Worm (Caenorhabditis elegans) whole organism, late embryonic: Measurements from ENCODE around the gene pigb-1.

ENCODE experiments used
- C08G9.2 ChIP-seq: sonication (generic microtip); optimal IDR thresholded peaks from 2 replicates; lab custom pipeline; 2016; ENCODE audit warnings: mild to moderate bottlenecking, missing genetic modification characterization, moderate library complexity, missing compliant biosample characterization
- F13H6.1 ChIP-seq: sonication (generic microtip); optimal IDR thresholded peaks from 2 replicates; lab custom pipeline; 2016; ENCODE audit warnings: missing genetic modification characterization, missing compliant biosample characterization
- K09A11.1 ChIP-seq: sonication (generic microtip); optimal IDR thresholded peaks from 2 replicates; lab custom pipeline; 2017; ENCODE audit warnings: antibody characterized with exemption, mild to moderate bottlenecking, missing genetic modification characterization, missing compliant biosample characterization; ENCODE audit not compliant: insufficient read depth
- ahr-1 ChIP-seq: sonication (generic microtip); optimal IDR thresholded peaks from 2 replicates; lab custom pipeline; 2016; ENCODE audit warnings: missing genetic modification characterization, missing compliant biosample characterization
- ama-1 ChIP-seq: fragments of 150-350 bp; optimal IDR thresholded peaks from 2 replicates; lab custom pipeline; 2014
- ceh-14 ChIP-seq: sonication (generic microtip); optimal IDR thresholded peaks from 2 replicates; lab custom pipeline; 2016; ENCODE audit warnings: missing genotype, missing genetic modification characterization, missing compliant biosample characterization
- ceh-18 ChIP-seq: sonication (generic microtip); optimal IDR thresholded peaks from 2 replicates; lab custom pipeline; 2016; ENCODE audit warnings: missing genetic modification characterization, missing compliant biosample characterization
- ceh-2 ChIP-seq: sonication (generic microtip); optimal IDR thresholded peaks from 2 replicates; lab custom pipeline; 2016; ENCODE audit warnings: missing genotype, missing genetic modification characterization, missing compliant biosample characterization
- ceh-22 ChIP-seq: sonication (generic microtip); optimal IDR thresholded peaks from 2 replicates; lab custom pipeline; 2017; ENCODE audit warnings: missing biosample characterization, missing genetic modification characterization
- ceh-31 ChIP-seq: sonication (generic microtip); optimal IDR thresholded peaks from 2 replicates; lab custom pipeline; 2016; ENCODE audit warnings: missing genetic modification characterization, missing compliant biosample characterization
- ceh-34 ChIP-seq: sonication (generic microtip); optimal IDR thresholded peaks from 2 replicates; lab custom pipeline; 2016; ENCODE audit warnings: mild to moderate bottlenecking, missing genetic modification characterization, missing compliant biosample characterization
- ceh-48 ChIP-seq: sonication (generic microtip); optimal IDR thresholded peaks from 2 replicates; lab custom pipeline; 2016; ENCODE audit warnings: missing genetic modification characterization, inconsistent platforms, missing compliant biosample characterization
- ceh-9 ChIP-seq: sonication (generic microtip); optimal IDR thresholded peaks from 2 replicates; lab custom pipeline; 2016; ENCODE audit warnings: mild to moderate bottlenecking, missing genetic modification characterization, inconsistent platforms, missing compliant biosample characterization
- che-1 ChIP-seq: sonication (generic microtip); optimal IDR thresholded peaks from 2 replicates; lab custom pipeline; 2016; ENCODE audit warnings: mild to moderate bottlenecking, missing genetic modification characterization, missing compliant biosample characterization
- elt-2 ChIP-seq: sonication (generic microtip); optimal IDR thresholded peaks from 2 replicates; lab custom pipeline; 2016; ENCODE audit warnings: missing genetic modification reagents, missing genetic modification characterization, missing compliant biosample characterization
- ets-4 ChIP-seq: sonication (generic microtip); optimal IDR thresholded peaks from 2 replicates; lab custom pipeline; 2016; ENCODE audit warnings: missing genetic modification characterization, missing compliant biosample characterization
- fkh-6 ChIP-seq: sonication (generic microtip); optimal IDR thresholded peaks from 2 replicates; lab custom pipeline; 2016; ENCODE audit warnings: missing genetic modification characterization, missing compliant biosample characterization
- hlh-13 ChIP-seq: fragments of 200-800 bp; sonication (Bioruptor generic); optimal IDR thresholded peaks from 2 replicates; lab custom pipeline; 2018; ENCODE audit warnings: mild to moderate bottlenecking, missing genetic modification characterization, missing compliant biosample characterization
- hlh-15 ChIP-seq: sonication (generic microtip); optimal IDR thresholded peaks from 2 replicates; lab custom pipeline; 2016; ENCODE audit warnings: missing genetic modification characterization, missing compliant biosample characterization
- hlh-6 ChIP-seq: sonication (generic microtip); optimal IDR thresholded peaks from 2 replicates; lab custom pipeline; 2016; ENCODE audit warnings: missing genotype, missing genetic modification characterization, missing compliant biosample characterization
- hlh-8 ChIP-seq: sonication (generic microtip); optimal IDR thresholded peaks from 2 replicates; lab custom pipeline; 2016; ENCODE audit warnings: missing genotype, missing genetic modification characterization, missing compliant biosample characterization
- lim-6 ChIP-seq: sonication (generic microtip); optimal IDR thresholded peaks from 2 replicates; lab custom pipeline; 2016; ENCODE audit warnings: missing genetic modification characterization, missing compliant biosample characterization
- lin-11 ChIP-seq: fragments of 200-800 bp; sonication (Bioruptor generic); optimal IDR thresholded peaks from 2 replicates; lab custom pipeline; 2018; ENCODE audit warnings: mild to moderate bottlenecking, missing genetic modification characterization, missing compliant biosample characterization
- madf-2 ChIP-seq: sonication (generic microtip); optimal IDR thresholded peaks from 2 replicates; lab custom pipeline; 2017; ENCODE audit warnings: missing genetic modification characterization, missing compliant biosample characterization
- nfya-1 ChIP-seq: sonication (generic microtip); optimal IDR thresholded peaks from 2 replicates; lab custom pipeline; 2017; ENCODE audit warnings: missing genetic modification characterization, mild to moderate bottlenecking, missing compliant biosample characterization, antibody characterized with exemption, moderate library complexity
- nhr-232 ChIP-seq: sonication (generic microtip); optimal IDR thresholded peaks from 2 replicates; lab custom pipeline; 2016; ENCODE audit warnings: missing genetic modification characterization, missing compliant biosample characterization
- odd-2 ChIP-seq: sonication (generic microtip); optimal IDR thresholded peaks from 2 replicates; lab custom pipeline; 2017; ENCODE audit warnings: antibody characterized with exemption, mild to moderate bottlenecking, missing genetic modification characterization, missing compliant biosample characterization
- pag-3 ChIP-seq: sonication (generic microtip); optimal IDR thresholded peaks from 2 replicates; lab custom pipeline; 2016; ENCODE audit warnings: missing compliant biosample characterization, missing genetic modification characterization, borderline replicate concordance
- pax-1 ChIP-seq: fragments of 150-350 bp; optimal IDR thresholded peaks from 2 replicates; lab custom pipeline; 2014; ENCODE audit warnings: missing biosample characterization, missing genetic modification characterization
- pqm-1 ChIP-seq: sonication (generic microtip); optimal IDR thresholded peaks from 2 replicates; lab custom pipeline; 2016; ENCODE audit warnings: missing genetic modification characterization, missing compliant biosample characterization
- pros-1 ChIP-seq: fragments of 150-350 bp; optimal IDR thresholded peaks from 2 replicates; lab custom pipeline; 2014; ENCODE audit warnings: missing biosample characterization, missing genetic modification reagents, missing genetic modification characterization
- sox-2 ChIP-seq: fragments of 200-800 bp; sonication (Bioruptor generic); IDR thresholded peaks from 2 replicates; pipeline ENCODE4 v1.3.6; 2022; ENCODE audit warnings: missing genetic modification reagents, missing genetic modification characterization, missing compliant biosample characterization
- sox-4 ChIP-seq: sonication (generic microtip); optimal IDR thresholded peaks from 2 replicates; lab custom pipeline; 2017; ENCODE audit warnings: mild to moderate bottlenecking, missing genetic modification characterization, inconsistent platforms, missing compliant biosample characterization
- syd-9 ChIP-seq: sonication (generic microtip); optimal IDR thresholded peaks from 2 replicates; lab custom pipeline; 2016; ENCODE audit warnings: mild to moderate bottlenecking, missing genetic modification characterization, moderate library complexity, missing compliant biosample characterization
- tbx-2 ChIP-seq: sonication (generic microtip); optimal IDR thresholded peaks from 2 replicates; lab custom pipeline; 2016; ENCODE audit warnings: missing genetic modification characterization, missing compliant biosample characterization
- tbx-7 ChIP-seq: sonication (generic microtip); optimal IDR thresholded peaks from 2 replicates; lab custom pipeline; 2016; ENCODE audit warnings: missing genotype, missing genetic modification characterization, missing compliant biosample characterization
- unc-42 ChIP-seq: sonication (generic microtip); optimal IDR thresholded peaks from 2 replicates; lab custom pipeline; 2016; ENCODE audit warnings: missing genotype, missing genetic modification characterization, missing compliant biosample characterization
- unc-55 ChIP-seq: sonication (generic microtip); optimal IDR thresholded peaks from 2 replicates; lab custom pipeline; 2017; ENCODE audit warnings: missing biosample characterization, missing genetic modification reagents, missing genetic modification characterization
- zip-5 ChIP-seq: sonication (generic microtip); optimal IDR thresholded peaks from 2 replicates; lab custom pipeline; 2016; ENCODE audit warnings: missing genetic modification characterization, missing compliant biosample characterization
- ztf-16 ChIP-seq: sonication (generic microtip); optimal IDR thresholded peaks from 2 replicates; lab custom pipeline; 2017; ENCODE audit warnings: missing genetic modification characterization, missing compliant biosample characterization

The pigb-1 gene

DNA sequence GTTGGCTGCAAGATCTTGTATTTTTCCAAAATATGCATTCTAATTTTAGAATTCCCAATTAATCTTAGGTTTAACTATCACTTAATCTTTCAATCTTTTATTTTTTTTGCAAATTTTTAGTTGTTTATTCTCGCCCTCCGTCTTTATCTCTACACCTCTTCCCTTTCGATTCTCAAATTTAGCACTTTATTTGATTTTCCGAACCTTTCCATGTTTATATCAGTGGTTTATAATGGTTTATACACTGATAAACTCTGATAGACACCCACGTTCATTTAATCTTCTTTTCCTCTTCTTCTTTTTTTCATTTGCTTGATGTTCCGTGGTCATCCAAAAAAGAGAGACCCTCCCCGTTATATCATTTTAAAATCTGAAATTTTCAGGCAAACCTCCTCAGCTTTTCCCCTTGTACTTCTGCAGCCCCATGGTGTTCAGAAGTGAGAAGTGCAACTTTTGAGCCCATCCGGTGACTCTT lies 29.5 kb upstream of the pigb-1 start, which contains the start of the genes nsy-1 and F59A6.13:
Gene nsy-1, plus strand, starts transcription at position 377 of the 475 bp plus-strand sequence.
Gene F59A6.13, plus strand, starts transcription at position 425 of the 475 bp plus-strand sequence.
- TF ChIP-seq ztf-16 (tag; lab: Kevin White, UChicago) (no peak), hlh-8 (tag; lab: Kevin White, UChicago) (no peak), ceh-22 (tag; lab: Kevin White, UChicago) (no peak), sox-2 (GFP tag; lab: Robert Waterston, UW) (no peak), syd-9 (no peak)

DNA sequence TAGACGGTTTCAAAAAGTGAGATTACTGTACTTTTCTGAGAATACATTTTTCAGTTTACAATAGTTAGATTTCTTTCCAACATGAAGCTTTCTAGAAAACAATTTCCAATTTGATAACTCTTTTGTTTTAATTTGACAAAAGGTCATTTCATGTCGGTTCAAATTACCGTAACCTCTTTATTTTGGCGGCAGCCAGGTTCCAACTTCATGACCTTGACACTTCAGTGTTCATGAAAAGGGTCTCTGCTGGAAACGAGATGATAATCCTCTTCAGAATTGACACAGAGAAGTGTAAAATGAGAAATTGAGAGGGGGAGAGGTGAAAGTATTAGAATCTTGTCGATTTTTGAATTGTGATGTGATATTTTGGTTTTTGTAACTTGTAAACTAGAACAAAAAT lies 28.6 kb upstream of the pigb-1 start:
- TF ChIP-seq ceh-9 (tag; lab: Kevin White, UChicago): no peak
- no peak for TF ChIP-seq nhr-232 (tag; lab: Kevin White, UChicago)
- no peak for TF ChIP-seq pqm-1 (tag; lab: Kevin White, UChicago)
- no peak for TF ChIP-seq lin-11 (tag; lab: Kevin White, UChicago)
- TF ChIP-seq ets-4 (tag; lab: Kevin White, UChicago): no peak
- no peak for TF ChIP-seq ceh-18
- no peak for TF ChIP-seq hlh-15 (tag; lab: Kevin White, UChicago)
- no peak for TF ChIP-seq che-1
- TF ChIP-seq zip-5: no peak
- TF ChIP-seq ceh-14: no peak
- TF ChIP-seq pag-3 (tag; lab: Kevin White, UChicago): no peak
- no peak for TF ChIP-seq ahr-1
- TF ChIP-seq K09A11.1: no peak
- TF ChIP-seq hlh-13 (GFP tag; lab: Kevin White, UChicago): no peak
- TF ChIP-seq ama-1 (lab: Kevin White, UChicago): no peak
- TF ChIP-seq unc-55: no peak
- TF ChIP-seq tbx-7 (tag; lab: Kevin White, UChicago): no peak
- TF ChIP-seq F13H6.1 (tag; lab: Kevin White, UChicago): no peak

DNA sequence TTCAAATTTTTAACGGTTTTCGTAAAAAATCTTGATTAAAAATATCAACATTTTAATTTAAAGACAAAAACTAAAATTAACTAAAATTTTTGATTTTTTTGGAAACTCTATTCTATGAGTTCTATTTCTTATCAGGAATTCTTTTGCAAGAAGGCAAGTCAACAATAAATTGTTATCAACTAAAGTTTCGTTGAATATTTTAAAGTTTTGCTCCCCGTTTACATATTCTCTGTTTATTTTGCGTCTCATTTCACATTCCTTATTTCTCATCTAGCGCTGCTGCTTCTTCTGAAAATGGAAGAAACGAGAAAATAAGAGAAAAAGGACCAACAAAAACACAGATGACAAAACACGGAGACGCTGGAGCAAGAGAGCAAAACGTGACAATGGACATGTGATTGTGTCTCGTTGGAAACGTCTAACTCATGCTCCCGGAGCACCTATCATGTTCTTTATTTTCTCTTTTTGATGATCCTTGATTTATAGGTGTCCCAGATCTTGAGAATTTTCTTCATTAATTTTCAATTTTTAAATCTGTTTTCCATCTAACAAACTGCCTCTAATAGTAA lies 27.7 kb upstream of the pigb-1 start:
- TF ChIP-seq zip-5 (no peak), elt-2 (tag; lab: Kevin White, UChicago) (peak; percentile 74)

DNA sequence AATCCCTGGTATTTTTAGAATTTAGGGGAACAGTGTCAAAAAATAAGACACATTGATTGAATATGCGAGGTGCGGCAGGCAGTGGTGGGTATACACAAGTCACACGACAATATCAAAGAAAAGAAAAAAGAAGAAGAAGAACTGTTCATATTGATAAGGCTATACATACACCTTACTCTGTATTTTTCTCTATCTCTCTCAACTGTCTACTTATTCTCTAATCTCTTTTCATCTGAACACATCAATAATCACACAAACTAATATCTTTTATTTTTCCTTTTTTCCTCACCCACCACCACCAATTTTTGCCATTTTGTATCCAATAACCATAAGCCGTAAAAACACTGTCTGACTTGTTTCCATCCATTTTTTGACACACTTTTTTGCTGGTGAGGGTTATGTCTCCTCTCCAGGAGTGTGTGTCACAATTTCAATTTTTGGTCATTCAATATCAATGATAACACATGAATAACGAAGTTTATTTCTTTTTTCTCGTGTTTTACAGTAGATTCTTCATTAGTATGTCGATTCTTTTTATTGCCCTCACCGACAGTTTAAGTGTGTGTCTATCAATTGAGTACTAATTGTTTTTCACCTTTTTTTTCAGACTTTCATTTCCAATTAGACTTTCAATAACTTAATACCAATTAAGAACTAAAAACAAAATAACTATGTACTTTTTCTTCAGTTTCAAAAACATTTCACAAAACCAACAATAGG lies 26.7 kb upstream of the pigb-1 start:
- TF ChIP-seq elt-2 (tag; lab: Kevin White, UChicago): peak; percentile 93
- TF ChIP-seq fkh-6 (tag; lab: Kevin White, UChicago): no peak
- no peak for TF ChIP-seq ceh-18
- TF ChIP-seq lim-6: no peak
- no peak for TF ChIP-seq ceh-2 (tag; lab: Kevin White, UChicago)
- no peak for TF ChIP-seq che-1

DNA sequence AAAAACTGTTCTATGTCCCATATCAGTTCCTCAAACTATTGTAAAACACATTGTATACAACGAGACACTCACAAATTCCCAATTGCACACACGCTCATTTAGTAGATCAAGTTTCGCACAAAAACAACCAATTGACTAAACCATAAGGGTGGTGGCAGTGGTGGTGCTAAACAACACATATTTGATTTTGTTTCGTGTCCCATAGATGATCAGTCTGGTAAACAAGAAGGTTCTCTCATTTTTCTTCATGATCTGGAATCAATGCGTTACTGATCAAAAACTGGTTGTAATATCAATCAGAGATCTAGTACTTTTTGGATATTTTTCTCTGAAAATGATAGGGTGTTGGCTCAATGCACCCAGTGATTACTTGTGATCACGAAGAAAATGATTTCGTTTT lies 25.7 kb upstream of the pigb-1 start:
- TF ChIP-seq pag-3 (tag; lab: Kevin White, UChicago) (no peak), unc-55 (no peak), pros-1 (tag; lab: Kevin White, UChicago) (no peak), pqm-1 (tag; lab: Kevin White, UChicago) (no peak)

DNA sequence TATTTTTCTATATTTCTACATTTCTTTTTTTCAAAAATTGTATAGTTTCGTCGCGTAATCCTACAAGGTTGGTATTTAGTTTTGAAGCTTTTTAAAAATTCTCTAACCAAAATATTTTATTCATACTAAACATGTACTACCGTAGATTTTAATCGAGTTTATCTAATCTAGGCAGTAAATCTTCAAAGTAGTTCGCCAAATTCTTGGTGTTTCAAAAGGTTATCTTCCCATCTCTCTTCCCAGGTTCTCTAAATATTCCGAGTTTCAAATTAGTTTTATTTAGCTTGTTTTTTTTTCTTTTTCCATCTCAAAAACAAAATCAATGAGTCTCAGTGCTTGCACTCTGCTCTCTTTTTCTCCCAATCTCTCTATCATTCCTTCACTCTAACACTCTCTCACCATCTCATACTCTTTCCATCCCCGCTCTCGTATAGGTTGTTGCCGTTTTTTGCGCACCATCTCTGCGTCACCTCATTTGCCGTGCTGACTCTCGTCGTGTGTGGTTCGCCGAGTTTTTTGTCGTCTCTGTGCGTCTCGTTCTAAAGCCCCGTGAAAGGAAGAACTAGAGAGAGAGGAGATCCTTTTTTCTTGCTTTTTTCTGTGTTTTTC lies 24.2 kb upstream of the pigb-1 start:
- TF ChIP-seq C08G9.2: peak; percentile 24
- no peak for TF ChIP-seq ceh-9 (tag; lab: Kevin White, UChicago)
- TF ChIP-seq ceh-31 (tag; lab: Kevin White, UChicago): peak; percentile 79
- TF ChIP-seq ceh-48 (tag; lab: Kevin White, UChicago): peak; percentile 55
- TF ChIP-seq odd-2: no peak
- peak; percentile 16 for TF ChIP-seq hlh-6
- no peak for TF ChIP-seq pax-1 (tag; lab: Kevin White, UChicago)
- TF ChIP-seq madf-2 (tag; lab: Kevin White, UChicago): peak; percentile 36
- TF ChIP-seq ceh-14: peak; percentile 31
- TF ChIP-seq sox-4: peak; percentile 47
- peak; percentile 20 for TF ChIP-seq ets-4 (tag; lab: Kevin White, UChicago)
- TF ChIP-seq unc-42 (tag; lab: Kevin White, UChicago): peak; percentile 80
- peak; percentile 27 for TF ChIP-seq ceh-34 (tag; lab: Kevin White, UChicago)
- peak; percentile 25 for TF ChIP-seq F13H6.1 (tag; lab: Kevin White, UChicago)
- peak; percentile 69 for TF ChIP-seq nfya-1 (tag; lab: Kevin White, UChicago)
- peak; percentile 47 for TF ChIP-seq ceh-18
- TF ChIP-seq ceh-2 (tag; lab: Kevin White, UChicago): no peak
- peak; percentile 54 for TF ChIP-seq tbx-2 (tag; lab: Kevin White, UChicago)
